Fruit fly (Drosophila melanogaster): ENCODE results near the gene CG5421.
A peak's percentile ranks its signal among the peaks of the same experiment; 100 is the strongest.

The CG5421 gene

dm6 chr2L:12478494-12478893 lies 30.6 kb upstream of the CG5421 start:
- no peak for TF ChIP-seq usp (GFP tag; optimal IDR thresholded peaks at IDR 0.05)
- TF ChIP-seq CG32264 (GFP tag; optimal IDR thresholded peaks at IDR 0.05) = no peak
- no peak for TF ChIP-seq Dfd (GFP tag; optimal IDR thresholded peaks at IDR 0.05)
- no peak for TF ChIP-seq psq (GFP tag; optimal IDR thresholded peaks at IDR 0.05)
- TF ChIP-seq Mio (GFP tag; optimal IDR thresholded peaks at IDR 0.05) = no peak
- TF ChIP-seq Myc (optimal IDR thresholded peaks at IDR 0.05) = no peak
- no peak for TF ChIP-seq Hr78 (GFP tag; optimal IDR thresholded peaks at IDR 0.05)
- no peak for TF ChIP-seq tai (GFP tag; optimal IDR thresholded peaks at IDR 0.05)
- TF ChIP-seq Dif (GFP tag; optimal IDR thresholded peaks at IDR 0.05; ENCODE audit: partially characterized antibody) = no peak
- no peak for TF ChIP-seq sv (GFP tag; optimal IDR thresholded peaks at IDR 0.05)
- no peak for TF ChIP-seq CrebA (GFP tag; optimal IDR thresholded peaks at IDR 0.05; ENCODE audit: borderline replicate concordance)
- no peak for TF ChIP-seq Sp1 (GFP tag; optimal IDR thresholded peaks at IDR 0.05)
- no peak for TF ChIP-seq pan (optimal IDR thresholded peaks at IDR 0.05)
- TF ChIP-seq OdsH (GFP tag; optimal IDR thresholded peaks at IDR 0.05) = no peak
- TF ChIP-seq Jra (GFP tag; optimal IDR thresholded peaks at IDR 0.05) = no peak
- no peak for TF ChIP-seq ey (GFP tag; optimal IDR thresholded peaks at IDR 0.05)
- no peak for TF ChIP-seq Rel (GFP tag; optimal IDR thresholded peaks at IDR 0.05)
- TF ChIP-seq Rel (tag; optimal IDR thresholded peaks at IDR 0.05) = no peak

- peak; percentile 52 for TF ChIP-seq tai (GFP tag; optimal IDR thresholded peaks at IDR 0.05)
- TF ChIP-seq Rel (GFP tag; optimal IDR thresholded peaks at IDR 0.05) = no peak
- TF ChIP-seq Rel (tag; optimal IDR thresholded peaks at IDR 0.05) = peak; percentile 34
- no peak for TF ChIP-seq CG9705 (GFP tag; optimal IDR thresholded peaks at IDR 0.05)
Measured at dm6 chr2L:12476115-12476514, 28.2 kb upstream of the CG5421 start.

dm6 chr2L:12475308-12475707 lies 27.4 kb upstream of the CG5421 start:
- TF ChIP-seq tai (GFP tag; optimal IDR thresholded peaks at IDR 0.05) (peak; percentile 35), dsf (GFP tag; optimal IDR thresholded peaks at IDR 0.05; ENCODE audit: borderline replicate concordance) (peak; percentile 2), Hr83 (GFP tag; optimal IDR thresholded peaks at IDR 0.05; ENCODE audit: poor library complexity, severe bottlenecking) (peak; percentile 59), psq (GFP tag; optimal IDR thresholded peaks at IDR 0.05) (peak; percentile 43), dmrt93B (GFP tag; optimal IDR thresholded peaks at IDR 0.05) (no peak), dl (GFP tag; optimal IDR thresholded peaks at IDR 0.05; ENCODE audit: insufficient read depth in 1 of 2, partially characterized antibody in 2 of 2) (no peak), CrebA (GFP tag; optimal IDR thresholded peaks at IDR 0.05; ENCODE audit: borderline replicate concordance) (peak; percentile 82), sage (GFP tag; optimal IDR thresholded peaks at IDR 0.05) (peak; percentile 64), Dif (GFP tag; optimal IDR thresholded peaks at IDR 0.05; ENCODE audit: partially characterized antibody) (no peak), Mio (GFP tag; optimal IDR thresholded peaks at IDR 0.05) (no peak), Dfd (GFP tag; optimal IDR thresholded peaks at IDR 0.05) (no peak), Myc (optimal IDR thresholded peaks at IDR 0.05) (no peak), brk (GFP tag; optimal IDR thresholded peaks at IDR 0.05) (peak; percentile 32), CG9705 (GFP tag; optimal IDR thresholded peaks at IDR 0.05) (peak; percentile 20), h (GFP tag; optimal IDR thresholded peaks at IDR 0.05) (peak; percentile 75), foxo (GFP tag; optimal IDR thresholded peaks at IDR 0.05) (peak; percentile 39 to 41), Rel (GFP tag; optimal IDR thresholded peaks at IDR 0.05) (no peak), Rel (tag; optimal IDR thresholded peaks at IDR 0.05) (peak; percentile 79), br (GFP tag; optimal IDR thresholded peaks at IDR 0.05) (peak; percentile 49), OdsH (GFP tag; optimal IDR thresholded peaks at IDR 0.05) (peak; percentile 65), Sp1 (GFP tag; optimal IDR thresholded peaks at IDR 0.05) (peak; percentile 71), fru (GFP tag; optimal IDR thresholded peaks at IDR 0.05) (peak; percentile 35), rgr (GFP tag; optimal IDR thresholded peaks at IDR 0.05) (peak; percentile 67), Hnf4 (GFP tag; optimal IDR thresholded peaks at IDR 0.05) (peak; percentile 69)

dm6 chr2L:12474212-12474891 lies 26.4 kb upstream of the CG5421 start:
- no peak for TF ChIP-seq Rel (GFP tag; optimal IDR thresholded peaks at IDR 0.05)
- TF ChIP-seq Rel (tag; optimal IDR thresholded peaks at IDR 0.05) = peak; percentile 40
- TF ChIP-seq sv (GFP tag; optimal IDR thresholded peaks at IDR 0.05) = no peak
- TF ChIP-seq dl (GFP tag; optimal IDR thresholded peaks at IDR 0.05; ENCODE audit: insufficient read depth in 1 of 2, partially characterized antibody in 2 of 2) = no peak
- TF ChIP-seq rgr (GFP tag; optimal IDR thresholded peaks at IDR 0.05) = no peak
- peak; percentile 3 for TF ChIP-seq Sp1 (GFP tag; optimal IDR thresholded peaks at IDR 0.05)
- TF ChIP-seq br (GFP tag; optimal IDR thresholded peaks at IDR 0.05) = peak; percentile 17
- TF ChIP-seq h (GFP tag; optimal IDR thresholded peaks at IDR 0.05) = peak; percentile 5
- no peak for TF ChIP-seq Dfd (GFP tag; optimal IDR thresholded peaks at IDR 0.05)
- TF ChIP-seq jim (GFP tag; optimal IDR thresholded peaks at IDR 0.05) = no peak
- TF ChIP-seq usp (GFP tag; optimal IDR thresholded peaks at IDR 0.05) = no peak
- TF ChIP-seq Hr83 (GFP tag; optimal IDR thresholded peaks at IDR 0.05; ENCODE audit: poor library complexity, severe bottlenecking) = no peak
- no peak for TF ChIP-seq Hr78 (GFP tag; optimal IDR thresholded peaks at IDR 0.05)
- peak; percentile 13 for TF ChIP-seq Hnf4 (GFP tag; optimal IDR thresholded peaks at IDR 0.05)
- TF ChIP-seq ey (GFP tag; optimal IDR thresholded peaks at IDR 0.05) = no peak
- no peak for TF ChIP-seq foxo (GFP tag; optimal IDR thresholded peaks at IDR 0.05)
- TF ChIP-seq Jra (GFP tag; optimal IDR thresholded peaks at IDR 0.05) = no peak
